Worm (Caenorhabditis elegans) whole organism, late embryonic: Measurements from ENCODE around the gene M70.3.
"Not testable (repeated sequence)": the region's sequence is repeated elsewhere in the genome, so short reads cannot be mapped to it uniquely, and the experiment has no call there.

Experiments
- F13H6.1 ChIP-seq: sonication (generic microtip); optimal IDR thresholded peaks from 2 replicates; lab custom pipeline; 2016; ENCODE audit warnings: missing genetic modification characterization, missing compliant biosample characterization
- T23F11.4 ChIP-seq: fragments of 200-800 bp; sonication (Bioruptor generic); optimal IDR thresholded peaks from 2 replicates; lab custom pipeline; 2018; ENCODE audit warnings: mild to moderate bottlenecking, missing genetic modification characterization, missing compliant biosample characterization
- ceh-2 ChIP-seq: sonication (generic microtip); optimal IDR thresholded peaks from 2 replicates; lab custom pipeline; 2016; ENCODE audit warnings: missing genotype, missing genetic modification characterization, missing compliant biosample characterization
- ceh-30 ChIP-seq: fragments of 150-350 bp; optimal IDR thresholded peaks from 2 replicates; lab custom pipeline; 2014; ENCODE audit warnings: missing biosample characterization, missing genetic modification characterization
- ceh-45 ChIP-seq: fragments of 200-800 bp; sonication (Bioruptor generic); IDR thresholded peaks from 2 replicates; pipeline ENCODE4 v1.3.6; 2022; ENCODE audit warnings: missing genetic modification reagents, missing genetic modification characterization, missing compliant biosample characterization
- ceh-48 ChIP-seq: sonication (generic microtip); optimal IDR thresholded peaks from 2 replicates; lab custom pipeline; 2016; ENCODE audit warnings: missing genetic modification characterization, inconsistent platforms, missing compliant biosample characterization
- ceh-6 ChIP-seq: fragments of 200-800 bp; sonication (Bioruptor generic); optimal IDR thresholded peaks from 2 replicates; lab custom pipeline; 2018; ENCODE audit warnings: mild to moderate bottlenecking, missing genetic modification characterization, missing compliant biosample characterization
- che-1 ChIP-seq: sonication (generic microtip); optimal IDR thresholded peaks from 2 replicates; lab custom pipeline; 2016; ENCODE audit warnings: mild to moderate bottlenecking, missing genetic modification characterization, missing compliant biosample characterization
- elt-2 ChIP-seq: sonication (generic microtip); optimal IDR thresholded peaks from 2 replicates; lab custom pipeline; 2016; ENCODE audit warnings: missing genetic modification reagents, missing genetic modification characterization, missing compliant biosample characterization
- fax-1 ChIP-seq: sonication (generic microtip); optimal IDR thresholded peaks from 2 replicates; lab custom pipeline; 2016; ENCODE audit warnings: missing genotype, missing genetic modification characterization, missing compliant biosample characterization
- fkh-10 ChIP-seq: fragments of 150-350 bp; optimal IDR thresholded peaks from 2 replicates; lab custom pipeline; 2014; ENCODE audit warnings: missing biosample characterization, missing genetic modification reagents, missing genetic modification characterization
- fkh-6 ChIP-seq: sonication (generic microtip); optimal IDR thresholded peaks from 2 replicates; lab custom pipeline; 2016; ENCODE audit warnings: missing genetic modification characterization, missing compliant biosample characterization
- gmeb-2 ChIP-seq: sonication (generic microtip); optimal IDR thresholded peaks from 2 replicates; lab custom pipeline; 2016; ENCODE audit warnings: missing genetic modification characterization, inconsistent platforms, missing compliant biosample characterization
- hlh-13 ChIP-seq: fragments of 200-800 bp; sonication (Bioruptor generic); optimal IDR thresholded peaks from 2 replicates; lab custom pipeline; 2018; ENCODE audit warnings: mild to moderate bottlenecking, missing genetic modification characterization, missing compliant biosample characterization
- hlh-15 ChIP-seq: sonication (generic microtip); optimal IDR thresholded peaks from 2 replicates; lab custom pipeline; 2016; ENCODE audit warnings: missing genetic modification characterization, missing compliant biosample characterization
- hlh-30 ChIP-seq: sonication (generic microtip); optimal IDR thresholded peaks from 2 replicates; lab custom pipeline; 2017; ENCODE audit warnings: antibody characterized with exemption, missing genetic modification characterization, missing compliant biosample characterization; ENCODE audit not compliant: insufficient read depth
- hlh-6 ChIP-seq: sonication (generic microtip); optimal IDR thresholded peaks from 2 replicates; lab custom pipeline; 2016; ENCODE audit warnings: missing genotype, missing genetic modification characterization, missing compliant biosample characterization
- hlh-8 ChIP-seq: sonication (generic microtip); optimal IDR thresholded peaks from 2 replicates; lab custom pipeline; 2016; ENCODE audit warnings: missing genotype, missing genetic modification characterization, missing compliant biosample characterization
- lim-6 ChIP-seq: sonication (generic microtip); optimal IDR thresholded peaks from 2 replicates; lab custom pipeline; 2016; ENCODE audit warnings: missing genetic modification characterization, missing compliant biosample characterization
- mec-3 ChIP-seq: sonication (generic microtip); optimal IDR thresholded peaks from 2 replicates; lab custom pipeline; 2016; ENCODE audit warnings: borderline replicate concordance, missing genetic modification characterization, missing compliant biosample characterization
- nhr-11 ChIP-seq: fragments of 150-350 bp; optimal IDR thresholded peaks from 2 replicates; lab custom pipeline; 2014; ENCODE audit warnings: missing biosample characterization, missing genetic modification characterization
- npax-4 ChIP-seq: sonication (generic microtip); optimal IDR thresholded peaks from 2 replicates; lab custom pipeline; 2016; ENCODE audit warnings: missing genetic modification characterization, missing compliant biosample characterization
- odd-2 ChIP-seq: sonication (generic microtip); optimal IDR thresholded peaks from 2 replicates; lab custom pipeline; 2017; ENCODE audit warnings: antibody characterized with exemption, mild to moderate bottlenecking, missing genetic modification characterization, missing compliant biosample characterization
- pat-9 ChIP-seq: fragments of 200-800 bp; sonication (Bioruptor generic); optimal IDR thresholded peaks from 2 replicates; lab custom pipeline; 2018; ENCODE audit warnings: mild to moderate bottlenecking, missing genetic modification characterization, moderate library complexity, missing compliant biosample characterization
- pha-2 ChIP-seq: sonication (generic microtip); optimal IDR thresholded peaks from 2 replicates; lab custom pipeline; 2017; ENCODE audit warnings: mild to moderate bottlenecking, missing genetic modification characterization, missing compliant biosample characterization
- pqm-1 ChIP-seq: sonication (generic microtip); optimal IDR thresholded peaks from 2 replicates; lab custom pipeline; 2016; ENCODE audit warnings: missing genetic modification characterization, missing compliant biosample characterization
- ref-2 ChIP-seq: sonication (generic microtip); optimal IDR thresholded peaks from 2 replicates; lab custom pipeline; 2016; ENCODE audit warnings: missing genetic modification characterization, missing compliant biosample characterization
- sdc-2 ChIP-seq: sonication (generic microtip); optimal IDR thresholded peaks from 2 replicates; lab custom pipeline; 2016; ENCODE audit warnings: missing genotype, missing genetic modification characterization, missing compliant biosample characterization
- sox-2 ChIP-seq: fragments of 200-800 bp; sonication (Bioruptor generic); IDR thresholded peaks from 2 replicates; pipeline ENCODE4 v1.3.6; 2022; ENCODE audit warnings: missing genetic modification reagents, missing genetic modification characterization, missing compliant biosample characterization
- ttx-3 ChIP-seq: sonication (generic microtip); optimal IDR thresholded peaks from 2 replicates; lab custom pipeline; 2016; ENCODE audit warnings: missing genetic modification reagents, missing genetic modification characterization, missing compliant biosample characterization
- unc-42 ChIP-seq: sonication (generic microtip); optimal IDR thresholded peaks from 2 replicates; lab custom pipeline; 2016; ENCODE audit warnings: missing genotype, missing genetic modification characterization, missing compliant biosample characterization
- unc-86 ChIP-seq: sonication (generic microtip); optimal IDR thresholded peaks from 2 replicates; lab custom pipeline; 2016; ENCODE audit warnings: missing genetic modification characterization, missing compliant biosample characterization
- zip-5 ChIP-seq: sonication (generic microtip); optimal IDR thresholded peaks from 2 replicates; lab custom pipeline; 2016; ENCODE audit warnings: missing genetic modification characterization, missing compliant biosample characterization

The M70.3 gene

ce11 chrIV:2242349-2243088 lies at the start of gene M70.3, which contains the start of gene M70.2:
M70.3 (minus strand) TSS chrIV:2242449.
M70.2 (plus strand) TSS chrIV:2243038.
- TF ChIP-seq fkh-10 (GFP tag; lab: Kevin White, UChicago) (no peak), fkh-6 (tag; lab: Kevin White, UChicago) (no peak), unc-86 (tag; lab: Kevin White, UChicago) (no peak), odd-2 (no peak), che-1 (tag; lab: Kevin White, UChicago) (no peak), ceh-48 (tag; lab: Kevin White, UChicago) (no peak), sox-2 (no peak), pat-9 (tag; lab: Kevin White, UChicago) (no peak), ttx-3 (tag; lab: Kevin White, UChicago) (no peak), nhr-11 (tag; lab: Kevin White, UChicago) (no peak), ceh-30 (no peak), fax-1 (no peak), gmeb-2 (no peak), ceh-6 (no peak), hlh-15 (tag; lab: Kevin White, UChicago) (no peak), elt-2 (no peak)
- TF ChIP-seq, all 69 proteins: peak for 0

ce11 chrIV:2284462-2285047 lies 42.3 kb upstream of the M70.3 start:
- TF ChIP-seq elt-2 (peak; percentile 45), ceh-45 (GFP tag; lab: Robert Waterston, UW) (no peak)
- TF ChIP-seq, all 69 proteins: peak for 1

- TF ChIP-seq fax-1 (no peak), mec-3 (tag; lab: Kevin White, UChicago) (no peak), hlh-30 (no peak), lim-6 (tag; lab: Kevin White, UChicago) (no peak), elt-2 (no peak), zip-5 (tag; lab: Kevin White, UChicago) (no peak), pha-2 (no peak), hlh-6 (no peak), sox-2 (no peak), hlh-13 (GFP tag; lab: Kevin White, UChicago) (no peak), sdc-2 (tag; lab: Kevin White, UChicago) (no peak), che-1 (tag; lab: Kevin White, UChicago) (no peak), hlh-8 (tag; lab: Kevin White, UChicago) (no peak), unc-42 (no peak), pqm-1 (tag; lab: Kevin White, UChicago) (no peak), ceh-2 (tag; lab: Kevin White, UChicago) (no peak), npax-4 (tag; lab: Kevin White, UChicago) (no peak), T23F11.4 (GFP tag; lab: Kevin White, UChicago) (no peak), F13H6.1 (tag; lab: Kevin White, UChicago) (no peak), ref-2 (tag; lab: Kevin White, UChicago) (no peak)
- TF ChIP-seq, all 69 proteins: peak for 0
Observed at ce11 chrIV:2281353-2281976, 39.2 kb upstream of the M70.3 start.

ce11 chrIV:2275545-2275944 lies 33.3 kb upstream of the M70.3 start, which contains the start of gene M70.5:
M70.5 (minus strand) TSS chrIV:2275622.
- not testable (repeated sequence) for TF ChIP-seq gmeb-2; mec-3 (tag; lab: Kevin White, UChicago); F13H6.1 (tag; lab: Kevin White, UChicago)
